ENCODE assay signal across 5 worm cellular contexts in genomic region chrIV:7816402-7817102, ce11.
TF ChIP-seq lines count a peak whose summit lies in the region.

No protein-coding gene starts in this region.

TF ChIP-seq in whole organism, L1 larva, 84 proteins besides CTCF, POLR2A, EP300 and RAD21 (continued from another document and continues in another):
- peak; percentile 49 for TF ChIP-seq xbp-1 (tag; optimal IDR thresholded peaks at IDR 0.05; lab: Kevin White, UChicago)
- TF ChIP-seq egl-13 (tag; optimal IDR thresholded peaks at IDR 0.05; lab: Kevin White, UChicago): peak; percentile 35
- no peak for TF ChIP-seq aha-1 (tag; optimal IDR thresholded peaks at IDR 0.05; lab: Kevin White, UChicago)
- TF ChIP-seq fkh-4 (tag; optimal IDR thresholded peaks at IDR 0.05; lab: Kevin White, UChicago; ENCODE audit: borderline replicate concordance): peak; percentile 60
- peak in 1 of 6 experiments; percentile 2 for TF ChIP-seq elt-3 (tag; optimal IDR thresholded peaks at IDR 0.05; lab: Kevin White, UChicago)
- no peak for TF ChIP-seq fos-1 (tag; optimal IDR thresholded peaks at IDR 0.05; lab: Kevin White, UChicago)
- TF ChIP-seq aly-2 (tag; optimal IDR thresholded peaks at IDR 0.05; lab: Kevin White, UChicago): no peak
- TF ChIP-seq lsy-2 (tag; optimal IDR thresholded peaks at IDR 0.05; lab: Kevin White, UChicago): peak; percentile 10 to 53
- peak; percentile 73 for TF ChIP-seq lir-3 (tag; optimal IDR thresholded peaks at IDR 0.05; lab: Kevin White, UChicago; ENCODE audit: poor library complexity)
- peak; percentile 91 for TF ChIP-seq nhr-85 (tag; lab: Kevin White, UChicago)
- TF ChIP-seq sox-4 (tag; optimal IDR thresholded peaks at IDR 0.05; lab: Kevin White, UChicago): peak; percentile 64
- TF ChIP-seq efl-1 (optimal IDR thresholded peaks at IDR 0.05; lab: Kevin White, UChicago): peak; percentile 53 to 89
- peak; percentile 87 to 99 for TF ChIP-seq efl-1 (GFP tag; optimal IDR thresholded peaks at IDR 0.05 in 1 of 2; lab: Kevin White, UChicago)
- peak; percentile 69 for TF ChIP-seq irx-1 (tag; optimal IDR thresholded peaks at IDR 0.05; lab: Kevin White, UChicago)
- no peak for TF ChIP-seq nhr-12 (tag; optimal IDR thresholded peaks at IDR 0.05; lab: Kevin White, UChicago)
- TF ChIP-seq dpl-1 (GFP tag; optimal IDR thresholded peaks at IDR 0.05; lab: Kevin White, UChicago): peak; percentile 76 to 88 (median 86)
- peak; percentile 41 for TF ChIP-seq nhr-20 (tag; optimal IDR thresholded peaks at IDR 0.05; lab: Kevin White, UChicago)
- TF ChIP-seq mef-2 (tag; optimal IDR thresholded peaks at IDR 0.05; lab: Kevin White, UChicago): no peak
- TF ChIP-seq ztf-11 (tag; optimal IDR thresholded peaks at IDR 0.05; lab: Kevin White, UChicago): peak in 1 of 2 experiments; percentile 71
- TF ChIP-seq lin-15B (tag; optimal IDR thresholded peaks at IDR 0.05; lab: Kevin White, UChicago): no peak
- TF ChIP-seq nhr-28 (tag; optimal IDR thresholded peaks at IDR 0.05; lab: Kevin White, UChicago): no peak
- no peak for TF ChIP-seq alr-1 (tag; optimal IDR thresholded peaks at IDR 0.05; lab: Kevin White, UChicago; ENCODE audit: borderline replicate concordance)
- TF ChIP-seq unc-130 (tag; optimal IDR thresholded peaks at IDR 0.05; lab: Kevin White, UChicago): peak; percentile 3
- TF ChIP-seq swsn-7 (tag; optimal IDR thresholded peaks at IDR 0.05; lab: Kevin White, UChicago): peak; percentile 53
- TF ChIP-seq lin-13 (GFP tag; optimal IDR thresholded peaks at IDR 0.05; lab: Kevin White, UChicago): no peak
- no peak for TF ChIP-seq nhr-237 (tag; optimal IDR thresholded peaks at IDR 0.05; lab: Kevin White, UChicago)

TF ChIP-seq in whole organism, L2 larva, 48 proteins besides CTCF, POLR2A, EP300 and RAD21 (continued from another document):
- peak; percentile 13 for TF ChIP-seq C34F6.9 (tag; optimal IDR thresholded peaks at IDR 0.05; lab: Kevin White, UChicago)
- TF ChIP-seq crh-2 (tag; optimal IDR thresholded peaks at IDR 0.05; lab: Kevin White, UChicago): peak; percentile 20
- no peak for TF ChIP-seq lin-11 (tag; optimal IDR thresholded peaks at IDR 0.05; lab: Kevin White, UChicago)
- TF ChIP-seq mdl-1 (tag; optimal IDR thresholded peaks at IDR 0.05; lab: Kevin White, UChicago): no peak
- TF ChIP-seq sma-9 (GFP tag; optimal IDR thresholded peaks at IDR 0.05; lab: Kevin White, UChicago): peak; percentile 16
- TF ChIP-seq sma-9 (tag; optimal IDR thresholded peaks at IDR 0.05; lab: Kevin White, UChicago): no peak
- TF ChIP-seq peb-1 (tag; optimal IDR thresholded peaks at IDR 0.05; lab: Kevin White, UChicago): no peak
- no peak for TF ChIP-seq zag-1 (tag; optimal IDR thresholded peaks at IDR 0.05; lab: Kevin White, UChicago)
- no peak for TF ChIP-seq egl-27 (tag; optimal IDR thresholded peaks at IDR 0.05; lab: Kevin White, UChicago)
TF ChIP-seq in whole organism, L2 larva: peak in this region for 8.

TF ChIP-seq in whole organism, L4 larva, 104 proteins besides CTCF, POLR2A, EP300 and RAD21 (continued from another document and continues in another):
- TF ChIP-seq egl-43 (GFP tag; IDR thresholded peaks at IDR 0.05; lab: Robert Waterston, UW) (no peak), hif-1 (tag; optimal IDR thresholded peaks at IDR 0.05; lab: Kevin White, UChicago) (peak in 1 of 2 experiments; percentile 22), madf-9 (GFP tag; conservative IDR thresholded peaks at IDR 0.05; lab: Robert Waterston, UW) (no peak), aha-1 (tag; lab: Kevin White, UChicago) (peak; percentile 60), vab-7 (GFP tag; IDR thresholded peaks at IDR 0.05; lab: Robert Waterston, UW) (no peak), ceh-82 (tag; optimal IDR thresholded peaks at IDR 0.05; lab: Kevin White, UChicago) (no peak), unc-39 (tag; optimal IDR thresholded peaks at IDR 0.05; lab: Kevin White, UChicago) (no peak), F49E8.2 (tag; optimal IDR thresholded peaks at IDR 0.05; lab: Kevin White, UChicago; ENCODE audit: borderline replicate concordance) (no peak), hlh-11 (tag; optimal IDR thresholded peaks at IDR 0.05; lab: Kevin White, UChicago) (peak; percentile 29), mes-2 (tag; optimal IDR thresholded peaks at IDR 0.05; lab: Kevin White, UChicago; ENCODE audit: poor library complexity, severe bottlenecking) (peak; percentile 92), lin-39 (tag; optimal IDR thresholded peaks at IDR 0.05; lab: Kevin White, UChicago) (no peak), zfp-2 (tag; optimal IDR thresholded peaks at IDR 0.05; lab: Kevin White, UChicago) (no peak), unc-130 (GFP tag; optimal IDR thresholded peaks at IDR 0.05; lab: Kevin White, UChicago) (peak; percentile 62), lin-29 (GFP tag; IDR thresholded peaks at IDR 0.05; lab: Robert Waterston, UW) (no peak), spr-1 (tag; optimal IDR thresholded peaks at IDR 0.05; lab: Kevin White, UChicago) (no peak), F44E2.7 (GFP tag; IDR thresholded peaks at IDR 0.05; lab: Robert Waterston, UW) (no peak), lin-38 (GFP tag; IDR thresholded peaks at IDR 0.05; lab: Robert Waterston, UW) (peak; percentile 40), rbr-2 (tag; optimal IDR thresholded peaks at IDR 0.05; lab: Kevin White, UChicago) (no peak), nhr-10 (tag; optimal IDR thresholded peaks at IDR 0.05; lab: Kevin White, UChicago) (no peak), daf-12 (tag; optimal IDR thresholded peaks at IDR 0.05; lab: Kevin White, UChicago) (no peak), nhr-102 (tag; optimal IDR thresholded peaks at IDR 0.05; lab: Kevin White, UChicago) (no peak), ceh-20 (GFP tag; IDR thresholded peaks at IDR 0.05; lab: Robert Waterston, UW) (no peak), T26A8.4 (GFP tag; IDR thresholded peaks at IDR 0.05; lab: Robert Waterston, UW) (no peak), snpc-4 (tag; optimal IDR thresholded peaks at IDR 0.05; lab: Kevin White, UChicago) (no peak), zip-11 (GFP tag; IDR thresholded peaks at IDR 0.05; lab: Robert Waterston, UW) (no peak), lsy-2 (tag; optimal IDR thresholded peaks at IDR 0.05; lab: Kevin White, UChicago) (peak in 1 of 2 experiments; percentile 45), dve-1 (tag; optimal IDR thresholded peaks at IDR 0.05; lab: Kevin White, UChicago; ENCODE audit: insufficient read depth) (peak; percentile 41), Y75B8A.6 (GFP tag; IDR thresholded peaks at IDR 0.05; lab: Robert Waterston, UW) (no peak), mep-1 (tag; optimal IDR thresholded peaks at IDR 0.05; lab: Kevin White, UChicago) (no peak), ceh-62 (tag; optimal IDR thresholded peaks at IDR 0.05; lab: Kevin White, UChicago) (no peak), skn-1 (tag; optimal IDR thresholded peaks at IDR 0.05; lab: Kevin White, UChicago) (no peak), lin-15B (tag; optimal IDR thresholded peaks at IDR 0.05; lab: Kevin White, UChicago) (no peak), set-16 (GFP tag; IDR thresholded peaks at IDR 0.05; lab: Robert Waterston, UW) (no peak), mxl-3 (GFP tag; optimal IDR thresholded peaks at IDR 0.05; lab: Kevin White, UChicago) (no peak), ama-1 (optimal IDR thresholded peaks at IDR 0.05; lab: Kevin White, UChicago) (no peak)

TF ChIP-seq in whole organism, late embryonic, 69 proteins besides CTCF, POLR2A, EP300 and RAD21 (continued from another document):
- TF ChIP-seq ets-4 (tag; optimal IDR thresholded peaks at IDR 0.05; lab: Kevin White, UChicago): peak; percentile 58
- no peak for TF ChIP-seq hlh-6 (tag; optimal IDR thresholded peaks at IDR 0.05; lab: Kevin White, UChicago)

TF ChIP-seq in whole organism, young adult, 124 proteins besides CTCF, POLR2A, EP300 and RAD21 (continued from another document):
- TF ChIP-seq rcor-1 (GFP tag; IDR thresholded peaks at IDR 0.05; lab: Robert Waterston, UW): no peak
- no peak; the same call in 1 of the 2 replicates for TF ChIP-seq madf-6 (GFP tag; IDR thresholded peaks at IDR 0.05; lab: Robert Waterston, UW)
- peak; percentile 59 for TF ChIP-seq efl-1 (GFP tag; optimal IDR thresholded peaks at IDR 0.05; lab: Kevin White, UChicago)
- no peak for TF ChIP-seq mes-4 (tag; optimal IDR thresholded peaks at IDR 0.05; lab: Kevin White, UChicago)
- TF ChIP-seq nhr-27 (tag; optimal IDR thresholded peaks at IDR 0.05; lab: Kevin White, UChicago): no peak
- peak; percentile 39 for TF ChIP-seq lsl-1 (GFP tag; optimal IDR thresholded peaks at IDR 0.05; lab: Kevin White, UChicago)
- TF ChIP-seq egl-44 (GFP tag; IDR thresholded peaks at IDR 0.05; lab: Robert Waterston, UW): no peak
- no peak for TF ChIP-seq hlh-12 (tag; optimal IDR thresholded peaks at IDR 0.05; lab: Kevin White, UChicago)
- no peak for TF ChIP-seq ztf-6 (GFP tag; IDR thresholded peaks at IDR 0.05; lab: Robert Waterston, UW)
- TF ChIP-seq bed-2 (GFP tag; IDR thresholded peaks at IDR 0.05; lab: Robert Waterston, UW): 0 out of 2 replicates have a peak, but pooled peaks have one; percentile 50
- TF ChIP-seq nhr-80 (tag; optimal IDR thresholded peaks at IDR 0.05; lab: Kevin White, UChicago): no peak
- no peak for TF ChIP-seq cebp-2 (GFP tag; IDR thresholded peaks at IDR 0.05; lab: Robert Waterston, UW)
- no peak for TF ChIP-seq D2030.7 (GFP tag; IDR thresholded peaks at IDR 0.05; lab: Robert Waterston, UW)
- TF ChIP-seq rpc-1 (optimal IDR thresholded peaks at IDR 0.05; lab: Kevin White, UChicago): no peak
- TF ChIP-seq rpc-1 (tag; optimal IDR thresholded peaks at IDR 0.05; lab: Kevin White, UChicago): no peak
- no peak for TF ChIP-seq Y95B8A.8 (GFP tag; IDR thresholded peaks at IDR 0.05; lab: Robert Waterston, UW)
- TF ChIP-seq hlh-26 (GFP tag; conservative IDR thresholded peaks at IDR 0.05; lab: Robert Waterston, UW): no peak
- TF ChIP-seq ZK185.1 (tag; optimal IDR thresholded peaks at IDR 0.05; lab: Kevin White, UChicago; ENCODE audit: poor library complexity, severe bottlenecking): peak; percentile 41
- no peak for TF ChIP-seq F52B5.7 (tag; optimal IDR thresholded peaks at IDR 0.05; lab: Kevin White, UChicago)
- no peak for TF ChIP-seq F23B12.7 (tag; optimal IDR thresholded peaks at IDR 0.05; lab: Kevin White, UChicago; ENCODE audit: insufficient read depth)
- peak; percentile 17 for TF ChIP-seq unc-130 (GFP tag; optimal IDR thresholded peaks at IDR 0.05; lab: Kevin White, UChicago)
- TF ChIP-seq mel-28 (tag; optimal IDR thresholded peaks at IDR 0.05; lab: Kevin White, UChicago; ENCODE audit: borderline replicate concordance): no peak
- TF ChIP-seq ztf-18 (tag; optimal IDR thresholded peaks at IDR 0.05; lab: Kevin White, UChicago): no peak
- TF ChIP-seq pha-4 (tag; optimal IDR thresholded peaks at IDR 0.05; lab: Kevin White, UChicago): no peak
- no peak for TF ChIP-seq attf-3 (GFP tag; conservative IDR thresholded peaks at IDR 0.05; lab: Robert Waterston, UW)
- TF ChIP-seq xnd-1 (tag; optimal IDR thresholded peaks at IDR 0.05; lab: Kevin White, UChicago): peak; percentile 26
- TF ChIP-seq egl-18 (GFP tag; IDR thresholded peaks at IDR 0.05; lab: Robert Waterston, UW): no peak
- no peak for TF ChIP-seq tbx-9 (tag; optimal IDR thresholded peaks at IDR 0.05; lab: Kevin White, UChicago; ENCODE audit: borderline replicate concordance)
- peak; percentile 40; the same call in 1 of the 2 replicates for TF ChIP-seq hmg-20 (GFP tag; IDR thresholded peaks at IDR 0.05; lab: Robert Waterston, UW)
- no peak for TF ChIP-seq ceh-100 (GFP tag; IDR thresholded peaks at IDR 0.05; lab: Robert Waterston, UW)
- no peak for TF ChIP-seq ztf-28 (GFP tag; IDR thresholded peaks at IDR 0.05; lab: Robert Waterston, UW)
- TF ChIP-seq him-1 (tag; optimal IDR thresholded peaks at IDR 0.05; lab: Kevin White, UChicago): peak; percentile 36
- no peak for TF ChIP-seq F22D6.2 (tag; optimal IDR thresholded peaks at IDR 0.05; lab: Kevin White, UChicago)
- no peak for TF ChIP-seq nhr-120 (GFP tag; IDR thresholded peaks at IDR 0.05; lab: Robert Waterston, UW)
- no peak for TF ChIP-seq F49E8.2 (tag; optimal IDR thresholded peaks at IDR 0.05; lab: Kevin White, UChicago; ENCODE audit: insufficient read depth)
- TF ChIP-seq pbrm-1 (GFP tag; IDR thresholded peaks at IDR 0.05; lab: Robert Waterston, UW): no peak
- TF ChIP-seq sdz-38 (tag; optimal IDR thresholded peaks at IDR 0.05; lab: Kevin White, UChicago): no peak
- no peak for TF ChIP-seq atf-7 (tag; optimal IDR thresholded peaks at IDR 0.05; lab: Kevin White, UChicago)
- TF ChIP-seq B0336.3 (GFP tag; IDR thresholded peaks at IDR 0.05; lab: Robert Waterston, UW): no peak
- no peak for TF ChIP-seq F10E7.11 (tag; optimal IDR thresholded peaks at IDR 0.05; lab: Kevin White, UChicago)
- no peak for TF ChIP-seq repo-1 (tag; optimal IDR thresholded peaks at IDR 0.05; lab: Kevin White, UChicago)
- no peak for TF ChIP-seq tlf-1 (GFP tag; optimal IDR thresholded peaks at IDR 0.05; lab: Kevin White, UChicago)
- TF ChIP-seq let-526 (GFP tag; IDR thresholded peaks at IDR 0.05; lab: Robert Waterston, UW): 0 out of 2 replicates have a peak, but pooled peaks have one; percentile 46
- no peak for TF ChIP-seq ekl-4 (GFP tag; IDR thresholded peaks at IDR 0.05; lab: Robert Waterston, UW)
- peak in 1 of 3 experiments; percentile 13 for TF ChIP-seq lin-35 (GFP tag; optimal IDR thresholded peaks at IDR 0.05; lab: Kevin White, UChicago)
- TF ChIP-seq T07F8.4 (tag; optimal IDR thresholded peaks at IDR 0.05; lab: Kevin White, UChicago): no peak
- TF ChIP-seq lin-26 (GFP tag; IDR thresholded peaks at IDR 0.05; lab: Robert Waterston, UW): no peak
- TF ChIP-seq let-607 (tag; optimal IDR thresholded peaks at IDR 0.05; lab: Kevin White, UChicago): peak in 1 of 2 experiments; percentile 5
- TF ChIP-seq rec-8 (tag; optimal IDR thresholded peaks at IDR 0.05; lab: Kevin White, UChicago): no peak
- no peak for TF ChIP-seq dox-1 (GFP tag; IDR thresholded peaks at IDR 0.05; lab: Robert Waterston, UW)
- no peak for TF ChIP-seq snpc-4 (GFP tag; optimal IDR thresholded peaks at IDR 0.05; lab: Kevin White, UChicago)
- peak in 1 of 4 experiments; percentile 3 for TF ChIP-seq snpc-4 (tag; optimal IDR thresholded peaks at IDR 0.05; lab: Kevin White, UChicago)
- TF ChIP-seq lsy-27 (tag; optimal IDR thresholded peaks at IDR 0.05; lab: Kevin White, UChicago; ENCODE audit: borderline replicate concordance, insufficient read depth): no peak
- no peak for TF ChIP-seq zfh-2 (GFP tag; conservative IDR thresholded peaks at IDR 0.05; lab: Robert Waterston, UW)
- no peak for TF ChIP-seq F37B4.10 (GFP tag; IDR thresholded peaks at IDR 0.05; lab: Robert Waterston, UW)
- no peak for TF ChIP-seq nhr-179 (tag; optimal IDR thresholded peaks at IDR 0.05; lab: Kevin White, UChicago)
- TF ChIP-seq snpc-1.3 (tag; optimal IDR thresholded peaks at IDR 0.05; lab: Kevin White, UChicago; ENCODE audit: insufficient read depth): no peak
- no peak for TF ChIP-seq dpff-1 (tag; optimal IDR thresholded peaks at IDR 0.05; lab: Kevin White, UChicago)
- TF ChIP-seq lag-1 (GFP tag; IDR thresholded peaks at IDR 0.05; lab: Robert Waterston, UW): no peak
- TF ChIP-seq die-1 (tag; optimal IDR thresholded peaks at IDR 0.05; lab: Kevin White, UChicago): no peak
- no peak for TF ChIP-seq F55B11.4 (tag; optimal IDR thresholded peaks at IDR 0.05; lab: Kevin White, UChicago; ENCODE audit: borderline replicate concordance, insufficient read depth)
- TF ChIP-seq ceh-91 (GFP tag; IDR thresholded peaks at IDR 0.05; lab: Robert Waterston, UW): no peak
- no peak for TF ChIP-seq F57C9.4 (tag; optimal IDR thresholded peaks at IDR 0.05; lab: Kevin White, UChicago)
- no peak for TF ChIP-seq B0019.2 (GFP tag; conservative IDR thresholded peaks at IDR 0.05; lab: Robert Waterston, UW)
- no peak for TF ChIP-seq snpc-3.4 (tag; optimal IDR thresholded peaks at IDR 0.05; lab: Kevin White, UChicago)
- TF ChIP-seq zim-3 (tag; optimal IDR thresholded peaks at IDR 0.05; lab: Kevin White, UChicago): no peak
- TF ChIP-seq fkh-3 (tag; optimal IDR thresholded peaks at IDR 0.05; lab: Kevin White, UChicago): no peak
